Fruit fly (Drosophila melanogaster) Kc167 (cell line): Measurements from ENCODE around the gene Shal.

ENCODE experiments used
- Myc ChIP-seq: fragments of >200 bp; optimal IDR thresholded peaks from 2 replicates; lab custom pipeline; 2017; ENCODE audit warnings: missing external identifiers
- Sin3A ChIP-seq: fragments of >200 bp; optimal IDR thresholded peaks from 2 replicates; lab custom pipeline; 2018; ENCODE audit warnings: missing external identifiers
- h ChIP-seq: fragments of >200 bp; optimal IDR thresholded peaks from 3 replicates; lab custom pipeline; 2018; ENCODE audit warnings: missing external identifiers
- insv ChIP-seq: fragments of >200 bp; optimal IDR thresholded peaks from 3 replicates; lab custom pipeline; 2018; ENCODE audit warnings: missing external identifiers
- psq ChIP-seq: fragments of >200 bp; optimal IDR thresholded peaks from 2 replicates; lab custom pipeline; 2017; ENCODE audit warnings: missing external identifiers
- ttk ChIP-seq: sonication (Bioruptor generic); optimal IDR thresholded peaks from 2 replicates; lab custom pipeline; 2017; ENCODE audit warnings: missing external identifiers

dm6 chr3L:19584369-19584915 is at the start of gene Shal:
- TF ChIP-seq Sin3A (lab: Kevin White, UChicago) (no peak), psq (no peak), ttk (lab: Kevin White, UChicago) (no peak), h (lab: Kevin White, UChicago) (no peak), insv (no peak), Myc (lab: Kevin White, UChicago) (no peak)
